Fruit fly (Drosophila melanogaster): ENCODE data around the gene dob.

DNA sequence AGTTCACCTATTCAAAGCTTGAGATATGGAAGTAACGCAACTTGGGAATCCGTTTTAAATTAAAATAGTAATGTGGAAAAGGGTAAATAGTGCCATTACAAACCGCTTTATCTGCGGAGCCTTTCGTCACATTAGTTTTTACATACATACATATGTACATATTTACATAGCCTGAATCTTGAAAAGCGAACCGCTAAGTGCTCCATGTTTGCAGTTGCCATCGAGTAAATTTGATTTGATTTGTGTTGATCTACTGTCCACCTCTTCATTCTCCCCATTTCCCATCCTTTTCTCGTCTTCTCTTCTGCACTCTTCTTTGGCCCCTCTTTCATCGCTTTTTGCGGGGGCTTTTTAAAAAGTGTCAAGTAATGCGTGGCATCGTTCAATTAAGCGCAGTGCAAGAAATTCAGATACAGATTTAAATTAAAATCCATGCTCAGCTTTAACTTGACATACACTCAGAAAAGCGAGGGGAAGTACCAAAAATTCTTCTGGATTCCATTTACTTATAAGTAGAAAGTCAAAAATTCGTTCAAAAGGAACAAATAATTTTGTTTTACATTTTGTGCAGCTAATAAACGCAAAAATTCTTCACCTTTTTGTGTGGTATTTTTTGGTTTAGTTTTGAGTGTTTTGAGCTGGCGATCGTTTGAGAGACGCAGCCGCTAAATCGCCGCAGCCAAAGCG is 23.7 kb upstream of the dob start:
- no peak for TF ChIP-seq CG8478 (optimal IDR thresholded peaks at IDR 0.05)
- TF ChIP-seq CTCF (optimal IDR thresholded peaks at IDR 0.05) = no peak

All from S2 (cell line).